Worm (Caenorhabditis elegans): ENCODE results near the gene C06E7.4.

DNA sequence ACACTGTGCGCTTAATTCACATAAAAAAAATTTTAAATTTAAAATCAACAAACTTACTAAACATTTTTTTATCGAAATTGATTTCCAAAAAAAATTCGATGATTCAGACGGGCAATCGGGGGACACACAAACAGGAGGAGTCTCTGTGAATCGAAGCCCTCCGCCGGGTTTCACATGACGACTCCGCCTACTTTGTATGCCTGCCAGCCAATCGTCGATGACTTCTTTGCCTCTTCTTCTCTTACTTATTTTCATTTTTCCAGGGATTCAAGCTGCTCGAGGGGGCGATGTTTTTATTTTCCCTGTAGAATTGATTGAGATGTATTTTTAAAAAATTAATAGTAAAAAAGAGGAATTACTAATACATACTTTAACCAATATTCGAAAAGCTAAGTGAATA, 52.9 kb downstream of the C06E7.4 start, which contains the start of gene lntl-1:
- no peak for TF ChIP-seq ceh-82 (tag; optimal IDR thresholded peaks at IDR 0.05)
- no peak for TF ChIP-seq snpc-4 (tag; optimal IDR thresholded peaks at IDR 0.05)
- no peak for TF ChIP-seq ztf-11 (tag; optimal IDR thresholded peaks at IDR 0.05)
- TF ChIP-seq ama-1 (optimal IDR thresholded peaks at IDR 0.05), result no peak
- TF ChIP-seq ztf-4 (tag; optimal IDR thresholded peaks at IDR 0.05), result no peak
- no peak for TF ChIP-seq fos-1 (tag; optimal IDR thresholded peaks at IDR 0.05)
- no peak for TF ChIP-seq mdl-1 (tag; optimal IDR thresholded peaks at IDR 0.05)
- TF ChIP-seq nhr-10 (tag; optimal IDR thresholded peaks at IDR 0.05), result no peak
- no peak for TF ChIP-seq lin-13 (GFP tag; optimal IDR thresholded peaks at IDR 0.05)
- no peak for TF ChIP-seq R02D3.7 (tag; optimal IDR thresholded peaks at IDR 0.05)
